Worm (Caenorhabditis elegans) whole organism, L2 larva: Measurements from ENCODE around the gene scl-27.

Experiments used
- C34F6.9 ChIP-seq: fragments of 150-350 bp; optimal IDR thresholded peaks from 2 replicates; lab custom pipeline; 2014; ENCODE audit warnings: missing biosample characterization, missing genetic modification characterization
- F13H6.1 ChIP-seq: sonication (generic microtip); optimal IDR thresholded peaks from 2 replicates; lab custom pipeline; 2016; ENCODE audit warnings: missing genetic modification characterization, missing compliant biosample characterization
- R02D3.7 ChIP-seq: fragments of 150-350 bp; optimal IDR thresholded peaks from 2 replicates; lab custom pipeline; 2014; ENCODE audit warnings: missing biosample characterization, missing genetic modification characterization
- Y55F3AM.14 ChIP-seq: fragments of 200-800 bp; sonication (Bioruptor generic); optimal IDR thresholded peaks from 2 replicates; lab custom pipeline; 2018; ENCODE audit warnings: mild to moderate bottlenecking, missing genetic modification characterization, missing compliant biosample characterization
- ZK546.5 ChIP-seq: sonication (generic microtip); optimal IDR thresholded peaks from 2 replicates; lab custom pipeline; 2017; ENCODE audit warnings: missing biosample characterization, missing genetic modification characterization
- alr-1 ChIP-seq: fragments of 150-350 bp; optimal IDR thresholded peaks from 2 replicates; lab custom pipeline; 2014; ENCODE audit warnings: missing biosample characterization, missing genetic modification characterization
- aly-2 ChIP-seq: fragments of 150-350 bp; optimal IDR thresholded peaks from 2 replicates; lab custom pipeline; 2014; ENCODE audit warnings: missing biosample characterization, missing genetic modification characterization
- ama-1 ChIP-seq: fragments of 150-350 bp; optimal IDR thresholded peaks from 2 replicates; lab custom pipeline; 2018; ENCODE audit warnings: inconsistent platforms
- ceh-16 ChIP-seq: fragments of 150-350 bp; optimal IDR thresholded peaks from 2 replicates; lab custom pipeline; 2014; ENCODE audit warnings: missing biosample characterization, missing genetic modification characterization
- ceh-82 ChIP-seq: fragments of 150-350 bp; optimal IDR thresholded peaks from 2 replicates; lab custom pipeline; 2014; ENCODE audit warnings: missing biosample characterization, missing genetic modification characterization
- crh-2 ChIP-seq: sonication (generic microtip); optimal IDR thresholded peaks from 2 replicates; lab custom pipeline; 2017; ENCODE audit warnings: missing biosample characterization, missing genetic modification characterization
- egl-27 ChIP-seq: sonication (generic microtip); optimal IDR thresholded peaks from 3 replicates; lab custom pipeline; 2017; ENCODE audit warnings: missing biosample characterization, missing genetic modification reagents, missing genetic modification characterization
- elt-1 ChIP-seq: fragments of 150-350 bp; optimal IDR thresholded peaks from 2 replicates; lab custom pipeline; 2014; ENCODE audit warnings: missing biosample characterization, missing genetic modification characterization
- elt-3 ChIP-seq: sonication (generic microtip); optimal IDR thresholded peaks from 2 replicates; lab custom pipeline; 2017; ENCODE audit warnings: missing biosample characterization, missing genetic modification characterization
- gmeb-1 ChIP-seq: fragments of 150-350 bp; optimal IDR thresholded peaks from 2 replicates; lab custom pipeline; 2014; ENCODE audit warnings: missing biosample characterization, missing genetic modification characterization
- lin-13 ChIP-seq: fragments of 150-350 bp; optimal IDR thresholded peaks from 2 replicates; lab custom pipeline; 2014; ENCODE audit warnings: missing biosample characterization, missing genetic modification reagents, missing genetic modification characterization
- lin-39 ChIP-seq: fragments of 150-350 bp; optimal IDR thresholded peaks from 2 replicates; lab custom pipeline; 2014; ENCODE audit warnings: missing biosample characterization, missing genetic modification reagents, missing genetic modification characterization
- lsy-2 ChIP-seq, 2 experiments: fragments of 150-350 bp in 1 of 2; sonication (generic microtip) in 1 of 2; optimal IDR thresholded peaks; 2 replicates each; lab custom pipeline; 2014 to 2017; ENCODE audit warnings: missing biosample characterization in 2 of 2, missing genetic modification characterization in 2 of 2
- mab-5 ChIP-seq: fragments of 150-350 bp; optimal IDR thresholded peaks from 2 replicates; lab custom pipeline; 2014; ENCODE audit warnings: missing biosample characterization, missing genetic modification characterization
- mbf-1 ChIP-seq: sonication (generic microtip); optimal IDR thresholded peaks from 2 replicates; lab custom pipeline; 2017; ENCODE audit warnings: missing biosample characterization, missing genetic modification characterization
- mdl-1 ChIP-seq, 2 experiments: fragments of 150-350 bp in 1 of 2; sonication (generic microtip) in 1 of 2; optimal IDR thresholded peaks; 2 replicates each; lab custom pipeline; 2017; ENCODE audit warnings: missing biosample characterization in 2 of 2, missing genetic modification characterization in 2 of 2
- nhr-10 ChIP-seq: sonication (generic microtip); optimal IDR thresholded peaks from 2 replicates; lab custom pipeline; 2017; ENCODE audit warnings: missing biosample characterization, missing genetic modification characterization
- nhr-11 ChIP-seq: fragments of 150-350 bp; optimal IDR thresholded peaks from 2 replicates; lab custom pipeline; 2014; ENCODE audit warnings: missing biosample characterization, missing genetic modification characterization
- nhr-12 ChIP-seq: fragments of 150-350 bp; optimal IDR thresholded peaks from 2 replicates; lab custom pipeline; 2014; ENCODE audit warnings: missing biosample characterization, missing genetic modification characterization
- nhr-129 ChIP-seq: fragments of 150-350 bp; optimal IDR thresholded peaks from 2 replicates; lab custom pipeline; 2014; ENCODE audit warnings: missing biosample characterization, missing genetic modification characterization
- nhr-23 ChIP-seq: fragments of 150-350 bp; optimal IDR thresholded peaks from 2 replicates; lab custom pipeline; 2014; ENCODE audit warnings: missing biosample characterization, missing genetic modification reagents, missing genetic modification characterization
- nhr-237 ChIP-seq: fragments of 150-350 bp; optimal IDR thresholded peaks from 2 replicates; lab custom pipeline; 2014; ENCODE audit warnings: missing biosample characterization, missing genetic modification characterization
- nhr-6 ChIP-seq: fragments of 150-350 bp; optimal IDR thresholded peaks from 2 replicates; lab custom pipeline; 2014; ENCODE audit warnings: missing biosample characterization, missing genetic modification characterization
- peb-1 ChIP-seq: fragments of 150-350 bp; optimal IDR thresholded peaks from 2 replicates; lab custom pipeline; 2014; ENCODE audit warnings: missing biosample characterization, missing genetic modification characterization
- sma-3 ChIP-seq: sonication (generic microtip); optimal IDR thresholded peaks from 2 replicates; lab custom pipeline; 2016; ENCODE audit warnings: missing genetic modification reagents, missing genetic modification characterization, missing compliant biosample characterization
- sma-9 ChIP-seq, 2 experiments: fragments of 150-350 bp in 1 of 2; sonication (generic microtip) in 1 of 2; optimal IDR thresholded peaks; 2 replicates each; lab custom pipeline; 2014 to 2016; ENCODE audit warnings: missing genetic modification characterization in 2 of 2, mild to moderate bottlenecking in 1 of 2, missing biosample characterization in 1 of 2, missing compliant biosample characterization in 1 of 2, missing genetic modification reagents in 1 of 2, moderate library complexity in 1 of 2
- snpc-4 ChIP-seq: fragments of 150-350 bp; optimal IDR thresholded peaks from 2 replicates; lab custom pipeline; 2014; ENCODE audit warnings: missing biosample characterization, missing genetic modification characterization
- ztf-1 ChIP-seq: fragments of 200-800 bp; sonication (Bioruptor generic); conservative IDR thresholded peaks from 2 replicates; pipeline ENCODE4 v1.3.6; 2022; ENCODE audit warnings: missing genetic modification characterization, missing compliant biosample characterization
- ztf-11 ChIP-seq: sonication (generic microtip); optimal IDR thresholded peaks from 2 replicates; lab custom pipeline; 2017; ENCODE audit warnings: missing biosample characterization, missing genetic modification characterization
- ztf-4 ChIP-seq: fragments of 150-350 bp; optimal IDR thresholded peaks from 2 replicates; lab custom pipeline; 2014; ENCODE audit warnings: missing biosample characterization, missing genetic modification characterization

Gene scl-27

ce11 chrV:399721-400120, at the start of gene scl-27:
Gene scl-27, plus strand, starts transcription at chrV:400021.
- TF ChIP-seq nhr-12 (tag; lab: Kevin White, UChicago) (no peak), sma-3 (no peak), snpc-4 (no peak), F13H6.1 (tag; lab: Kevin White, UChicago) (no peak), lin-13 (GFP tag; lab: Kevin White, UChicago) (no peak), ztf-4 (tag; lab: Kevin White, UChicago) (no peak), egl-27 (tag; lab: Kevin White, UChicago) (no peak), crh-2 (no peak), R02D3.7 (tag; lab: Kevin White, UChicago) (no peak), ztf-11 (tag; lab: Kevin White, UChicago) (no peak), sma-9 (GFP tag; optimal IDR thresholded peaks at IDR 0.05; lab: Kevin White, UChicago) (no peak), sma-9 (tag; optimal IDR thresholded peaks at IDR 0.05; lab: Kevin White, UChicago) (no peak), gmeb-1 (tag; lab: Kevin White, UChicago) (no peak), mbf-1 (tag; lab: Kevin White, UChicago) (no peak), lsy-2 (tag; optimal IDR thresholded peaks at IDR 0.05; lab: Kevin White, UChicago) (no peak), ZK546.5 (no peak)

- TF ChIP-seq ama-1 (no peak), peb-1 (tag; lab: Kevin White, UChicago) (no peak), C34F6.9 (tag; lab: Kevin White, UChicago) (no peak), lin-13 (GFP tag; lab: Kevin White, UChicago) (no peak), lsy-2 (tag; optimal IDR thresholded peaks at IDR 0.05; lab: Kevin White, UChicago) (no peak), ceh-16 (no peak), sma-3 (no peak), ztf-1 (no peak), alr-1 (tag; lab: Kevin White, UChicago) (no peak), elt-1 (tag; lab: Kevin White, UChicago) (no peak)
Observed at ce11 chrV:350822-351221, 49.0 kb upstream of the scl-27 start.

DNA sequence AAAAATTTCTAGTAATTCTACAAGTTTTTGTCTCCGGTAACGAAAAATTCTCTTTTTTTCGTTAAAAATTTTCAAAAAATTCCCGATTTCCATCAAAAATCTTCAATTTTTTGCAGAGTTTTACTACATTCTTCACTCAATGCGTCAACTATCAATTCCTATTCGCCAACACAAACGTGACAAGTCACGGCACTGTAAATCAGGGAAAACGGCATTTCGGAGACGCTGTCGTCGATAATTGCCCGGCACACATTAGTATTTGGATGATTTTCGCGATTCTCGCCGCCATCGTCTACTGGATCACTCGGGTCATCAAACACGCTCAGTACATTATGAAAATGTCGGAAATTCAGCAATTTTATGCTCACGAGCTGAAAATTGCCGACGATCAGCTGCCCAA, 48.0 kb upstream of the scl-27 start:
- TF ChIP-seq lin-39 (tag; lab: Kevin White, UChicago) (no peak), egl-27 (tag; lab: Kevin White, UChicago) (no peak), ztf-11 (tag; lab: Kevin White, UChicago) (no peak), nhr-23 (tag; lab: Kevin White, UChicago) (no peak), F13H6.1 (tag; lab: Kevin White, UChicago) (no peak), snpc-4 (no peak), aly-2 (tag; lab: Kevin White, UChicago) (no peak), nhr-11 (no peak), peb-1 (tag; lab: Kevin White, UChicago) (no peak), nhr-6 (tag; lab: Kevin White, UChicago) (no peak), Y55F3AM.14 (GFP tag; lab: Kevin White, UChicago) (no peak), sma-3 (no peak), ztf-1 (no peak)

ce11 chrV:356959-357702, 42.7 kb upstream of the scl-27 start:
- no peak for TF ChIP-seq ztf-4 (tag; lab: Kevin White, UChicago)
- no peak for TF ChIP-seq lin-13 (GFP tag; lab: Kevin White, UChicago)
- TF ChIP-seq nhr-129, result no peak
- no peak for TF ChIP-seq nhr-23 (tag; lab: Kevin White, UChicago)
- no peak for TF ChIP-seq ceh-16
- TF ChIP-seq mdl-1 (tag; optimal IDR thresholded peaks at IDR 0.05; lab: Kevin White, UChicago), result no peak
- TF ChIP-seq aly-2 (tag; lab: Kevin White, UChicago), result no peak
- no peak for TF ChIP-seq ama-1
- TF ChIP-seq nhr-12 (tag; lab: Kevin White, UChicago), result no peak
- no peak for TF ChIP-seq ceh-82 (tag; lab: Kevin White, UChicago)
- TF ChIP-seq nhr-10 (tag; lab: Kevin White, UChicago), result no peak

ce11 chrV:358473-358872, 41.3 kb upstream of the scl-27 start:
- TF ChIP-seq ceh-82 (tag; lab: Kevin White, UChicago), result no peak
- TF ChIP-seq elt-1 (tag; lab: Kevin White, UChicago), result no peak
- TF ChIP-seq elt-3 (tag; lab: Kevin White, UChicago), result no peak
- no peak for TF ChIP-seq C34F6.9 (tag; lab: Kevin White, UChicago)
- no peak for TF ChIP-seq mab-5
- no peak for TF ChIP-seq lin-39 (tag; lab: Kevin White, UChicago)
- no peak for TF ChIP-seq nhr-129
- no peak for TF ChIP-seq nhr-237 (tag; lab: Kevin White, UChicago)
- TF ChIP-seq nhr-12 (tag; lab: Kevin White, UChicago), result no peak
- TF ChIP-seq nhr-11, result no peak
- TF ChIP-seq ZK546.5, result no peak
- TF ChIP-seq mdl-1 (tag; optimal IDR thresholded peaks at IDR 0.05; lab: Kevin White, UChicago), result no peak
- no peak for TF ChIP-seq mbf-1 (tag; lab: Kevin White, UChicago)
- TF ChIP-seq nhr-6 (tag; lab: Kevin White, UChicago), result no peak
- TF ChIP-seq ama-1, result no peak
- TF ChIP-seq, all 48 proteins: peak for 0
